Fruit fly (Drosophila melanogaster) whole organism, embryonic: ENCODE data around the gene CG34298.

Source experiments
- Atf3 ChIP-seq: fragments of 200-800 bp; sonication (Bioruptor generic); optimal IDR thresholded peaks from 3 replicates; lab custom pipeline; 2016; ENCODE audit warnings: missing biosample characterization, missing genetic modification characterization
- BEAF-32 ChIP-seq: fragments of 200-800 bp; sonication (Bioruptor generic); optimal IDR thresholded peaks from 3 replicates; lab custom pipeline; 2017; ENCODE audit warnings: missing biosample characterization, missing genetic modification characterization, mild to moderate bottlenecking, moderate library complexity, missing genetic modification reagents
- CG1024 ChIP-seq: fragments of 200-800 bp; sonication (Bioruptor generic); IDR thresholded peaks from 2 replicates; pipeline ENCODE4 v1.3.6; 2022; ENCODE audit warnings: missing biosample characterization, missing genetic modification characterization
- CG10321 ChIP-seq: fragments of 200-800 bp; sonication (Bioruptor generic); IDR thresholded peaks from 2 replicates; pipeline ENCODE4 v1.3.6; 2022; ENCODE audit warnings: missing biosample characterization, missing genetic modification characterization
- CG11398 ChIP-seq: fragments of 200-800 bp; sonication (Bioruptor generic); optimal IDR thresholded peaks from 2 replicates; lab custom pipeline; 2016; ENCODE audit warnings: missing biosample characterization, missing genetic modification characterization
- CG12236 ChIP-seq: fragments of 200-800 bp; sonication (Bioruptor generic); optimal IDR thresholded peaks from 2 replicates; lab custom pipeline; 2016; ENCODE audit warnings: missing biosample characterization, missing genetic modification characterization
- CG13424 ChIP-seq: fragments of 200-800 bp; sonication (Bioruptor generic); optimal IDR thresholded peaks from 2 replicates; lab custom pipeline; 2019; ENCODE audit warnings: missing biosample characterization, mild to moderate bottlenecking, missing genetic modification characterization, moderate library complexity
- CG16815 ChIP-seq: fragments of 200-800 bp; sonication (Bioruptor generic); optimal IDR thresholded peaks from 3 replicates; lab custom pipeline; 2017; ENCODE audit warnings: missing biosample characterization, mild to moderate bottlenecking, missing genetic modification characterization
- CG18619 ChIP-seq: fragments of 200-800 bp; sonication (Bioruptor generic); optimal IDR thresholded peaks from 3 replicates; lab custom pipeline; 2017; ENCODE audit warnings: missing biosample characterization, mild to moderate bottlenecking, missing genetic modification characterization
- CG2120 ChIP-seq: fragments of 200-800 bp; sonication (Bioruptor generic); optimal IDR thresholded peaks from 3 replicates; lab custom pipeline; 2016; ENCODE audit warnings: missing biosample characterization, missing genetic modification characterization
- CG2129 ChIP-seq: fragments of 200-800 bp; sonication (Bioruptor generic); IDR thresholded peaks from 2 replicates; pipeline ENCODE4 v1.3.6; 2022; ENCODE audit warnings: missing biosample characterization, missing genetic modification characterization; ENCODE audit not compliant: partially characterized antibody
- CG2199 ChIP-seq: fragments of 200-800 bp; sonication (Bioruptor generic); IDR thresholded peaks from 3 replicates; pipeline ENCODE4 v1.3.6; 2022; ENCODE audit warnings: missing biosample characterization, missing genetic modification characterization
- CG3065 ChIP-seq: fragments of 200-800 bp; sonication (Bioruptor generic); optimal IDR thresholded peaks from 2 replicates; lab custom pipeline; 2016; ENCODE audit warnings: missing biosample characterization, missing genetic modification characterization
- CG4282 ChIP-seq: fragments of 200-800 bp; sonication (Bioruptor generic); optimal IDR thresholded peaks from 2 replicates; lab custom pipeline; 2016; ENCODE audit warnings: missing biosample characterization, missing genetic modification characterization
- CG4707 ChIP-seq: fragments of 200-800 bp; sonication (Bioruptor generic); optimal IDR thresholded peaks from 2 replicates; lab custom pipeline; 2018; ENCODE audit warnings: missing biosample characterization, mild to moderate bottlenecking, missing genetic modification characterization, moderate library complexity
- CG6175 ChIP-seq: fragments of 200-800 bp; sonication (Bioruptor generic); IDR thresholded peaks from 3 replicates; pipeline ENCODE4 v1.3.6; 2022; ENCODE audit warnings: missing biosample characterization, missing genetic modification characterization
- CG7271 ChIP-seq: fragments of 200-800 bp; sonication (Bioruptor generic); optimal IDR thresholded peaks from 2 replicates; lab custom pipeline; 2018; ENCODE audit warnings: missing biosample characterization, mild to moderate bottlenecking, missing genetic modification characterization, moderate library complexity
- Dfd ChIP-seq, 2 experiments: fragments of >200 bp; optimal IDR thresholded peaks; 2 replicates each; lab custom pipeline; 2017; ENCODE audit warnings: missing biosample characterization in 2 of 2, missing genetic modification characterization in 2 of 2
- Doc2 ChIP-seq: fragments of 200-800 bp; sonication (Bioruptor generic); IDR thresholded peaks from 2 replicates; pipeline ENCODE4 v1.3.6; 2022; ENCODE audit warnings: missing biosample characterization, missing genetic modification characterization
- H2.0 ChIP-seq: fragments of 200-800 bp; sonication (Bioruptor generic); IDR thresholded peaks from 2 replicates; pipeline ENCODE4 v1.3.6; 2022; ENCODE audit warnings: missing biosample characterization, missing genetic modification characterization
- HLH54F ChIP-seq: fragments of 200-800 bp; sonication (Bioruptor generic); optimal IDR thresholded peaks from 3 replicates; lab custom pipeline; 2016; ENCODE audit warnings: missing biosample characterization, missing genetic modification characterization
- Hr3 ChIP-seq: fragments of 200-800 bp; sonication (Bioruptor generic); optimal IDR thresholded peaks from 3 replicates; lab custom pipeline; 2016; ENCODE audit warnings: missing biosample characterization, missing genetic modification characterization
- Lhr ChIP-seq: fragments of 200-800 bp; sonication (Bioruptor generic); optimal IDR thresholded peaks from 3 replicates; lab custom pipeline; 2017; ENCODE audit warnings: mild to moderate bottlenecking, missing biosample characterization, missing genetic modification reagents, missing genetic modification characterization
- Meics ChIP-seq: fragments of 200-800 bp; sonication (Bioruptor generic); optimal IDR thresholded peaks from 2 replicates; lab custom pipeline; 2017; ENCODE audit warnings: missing biosample characterization, mild to moderate bottlenecking, missing genetic modification characterization
- NFAT ChIP-seq: fragments of 200-800 bp; sonication (Bioruptor generic); IDR thresholded peaks from 2 replicates; pipeline ENCODE4 v1.3.6; 2022; ENCODE audit warnings: missing biosample characterization, missing genetic modification characterization
- Neu2 ChIP-seq: fragments of 200-800 bp; sonication (Bioruptor generic); optimal IDR thresholded peaks from 3 replicates; lab custom pipeline; 2016; ENCODE audit warnings: missing biosample characterization, missing genetic modification characterization, borderline replicate concordance
- Sox100B ChIP-seq: fragments of 200-800 bp; sonication (Bioruptor generic); optimal IDR thresholded peaks from 3 replicates; lab custom pipeline; 2018; ENCODE audit warnings: missing biosample characterization, mild to moderate bottlenecking, missing genetic modification characterization
- TFAM ChIP-seq: fragments of 200-800 bp; sonication (Bioruptor generic); optimal IDR thresholded peaks from 2 replicates; lab custom pipeline; 2017; ENCODE audit warnings: missing biosample characterization, missing genetic modification characterization, inconsistent platforms
- cas ChIP-seq: fragments of 200-800 bp; sonication (Bioruptor generic); IDR thresholded peaks from 2 replicates; pipeline ENCODE4 v1.3.6; 2022; ENCODE audit warnings: missing biosample characterization, missing genetic modification characterization
- chm ChIP-seq: fragments of 200-800 bp; sonication (Bioruptor generic); IDR thresholded peaks from 2 replicates; pipeline ENCODE4 v1.3.6; 2022; ENCODE audit warnings: missing biosample characterization, missing genetic modification characterization
- dati ChIP-seq: fragments of 200-800 bp; sonication (Bioruptor generic); IDR thresholded peaks from 2 replicates; pipeline ENCODE4 v1.3.6; 2022; ENCODE audit warnings: missing biosample characterization, missing genetic modification characterization
- disco-r ChIP-seq: fragments of 200-800 bp; sonication (Bioruptor generic); optimal IDR thresholded peaks from 2 replicates; lab custom pipeline; 2016; ENCODE audit warnings: missing biosample characterization, missing genetic modification characterization
- dm ChIP-seq: fragments of 200-800 bp; sonication (Bioruptor generic); optimal IDR thresholded peaks from 3 replicates; lab custom pipeline; 2016; ENCODE audit warnings: missing biosample characterization, missing genetic modification characterization
- ewg ChIP-seq: fragments of 200-800 bp; sonication (Bioruptor generic); optimal IDR thresholded peaks from 3 replicates; lab custom pipeline; 2017; ENCODE audit warnings: mild to moderate bottlenecking, missing biosample characterization, missing genetic modification reagents, missing genetic modification characterization
- fd102C ChIP-seq: fragments of 200-800 bp; sonication (Bioruptor generic); optimal IDR thresholded peaks from 2 replicates; lab custom pipeline; 2018; ENCODE audit warnings: missing biosample characterization, mild to moderate bottlenecking, missing genetic modification characterization, moderate library complexity
- fu2 ChIP-seq: fragments of 200-800 bp; sonication (Bioruptor generic); optimal IDR thresholded peaks from 2 replicates; lab custom pipeline; 2016; ENCODE audit warnings: missing biosample characterization, missing genetic modification characterization
- lab ChIP-seq: fragments of 200-800 bp; sonication (Bioruptor generic); optimal IDR thresholded peaks from 3 replicates; lab custom pipeline; 2017; ENCODE audit warnings: missing biosample characterization, missing genetic modification characterization, mild to moderate bottlenecking, moderate library complexity, missing genetic modification reagents
- mirr ChIP-seq: fragments of 200-800 bp; sonication (Bioruptor generic); optimal IDR thresholded peaks from 3 replicates; lab custom pipeline; 2018; ENCODE audit warnings: missing biosample characterization, mild to moderate bottlenecking, missing genetic modification characterization
- nau ChIP-seq: fragments of 200-800 bp; sonication (Bioruptor generic); optimal IDR thresholded peaks from 3 replicates; lab custom pipeline; 2017; ENCODE audit warnings: missing biosample characterization, mild to moderate bottlenecking, missing genetic modification characterization, missing genetic modification reagents
- p53 ChIP-seq: fragments of 200-800 bp; sonication (Bioruptor generic); optimal IDR thresholded peaks from 2 replicates; lab custom pipeline; 2016; ENCODE audit warnings: missing biosample characterization, missing genetic modification characterization
- repo ChIP-seq: fragments of 200-800 bp; sonication (Bioruptor generic); optimal IDR thresholded peaks from 2 replicates; lab custom pipeline; 2016; ENCODE audit warnings: missing biosample characterization, missing genetic modification characterization
- sim ChIP-seq: fragments of 200-800 bp; sonication (Bioruptor generic); IDR thresholded peaks from 2 replicates; pipeline ENCODE4 v1.3.6; 2022; ENCODE audit warnings: missing biosample characterization, missing genetic modification characterization
- trh ChIP-seq: fragments of 200-800 bp; sonication (Bioruptor generic); optimal IDR thresholded peaks from 2 replicates; lab custom pipeline; 2016; ENCODE audit warnings: missing biosample characterization, missing genetic modification characterization

The CG34298 gene

DNA sequence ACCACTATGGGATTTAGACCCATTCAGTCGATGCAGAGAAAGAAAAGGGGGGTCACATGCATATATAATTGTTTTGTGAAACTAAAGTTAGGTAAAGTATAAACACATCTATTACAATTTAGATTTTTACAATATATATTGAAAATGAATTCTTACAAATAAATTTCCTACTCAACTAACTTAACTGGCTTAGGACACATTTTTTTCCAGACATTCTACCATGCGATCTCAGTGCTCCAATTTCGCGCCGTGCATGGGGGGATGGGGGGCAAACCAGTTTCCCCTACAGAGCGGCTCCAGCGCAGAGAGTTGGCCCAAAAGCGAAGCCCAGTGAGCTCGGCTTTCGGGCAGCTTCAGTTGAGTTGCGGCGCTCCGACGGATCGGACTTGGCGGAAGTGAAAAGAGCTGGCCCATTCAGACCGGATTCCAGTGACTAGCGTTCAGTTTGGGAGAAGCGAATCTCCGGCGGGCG, 16.5 kb upstream of the CG34298 start, which contains the start of gene CG7896 (continued):
- no peak for TF ChIP-seq p53
- TF ChIP-seq CG18619 = peak; percentile 59
- TF ChIP-seq Neu2 (GFP tag; lab: Kevin White, UChicago) = no peak
- TF ChIP-seq Sox100B (GFP tag; lab: Kevin White, UChicago) = peak; percentile 75
- peak; percentile 68 for TF ChIP-seq CG2120 (GFP tag; lab: Kevin White, UChicago)
- peak; percentile 21 for TF ChIP-seq CG16815 (GFP tag; lab: Kevin White, UChicago)
- no peak for TF ChIP-seq dm
- TF ChIP-seq Doc2 (GFP tag; lab: Robert Waterston, UW) = 0 out of 2 replicates have a peak, but pooled peaks have one; percentile 5
- no peak for TF ChIP-seq disco-r
- no peak for TF ChIP-seq Dfd (GFP tag; optimal IDR thresholded peaks at IDR 0.05; lab: Kevin White, UChicago)
- TF ChIP-seq CG13424 (tag; lab: Kevin White, UChicago) = peak; percentile 80
- TF ChIP-seq Atf3 (GFP tag; lab: Kevin White, UChicago) = no peak
- TF ChIP-seq CG11398 (GFP tag; lab: Kevin White, UChicago) = no peak
- TF ChIP-seq fu2 (GFP tag; lab: Kevin White, UChicago) = no peak
- no peak for TF ChIP-seq CG2129 (GFP tag; lab: Robert Waterston, UW)
- 0 out of 2 replicates have a peak, but pooled peaks have one; percentile 14 for TF ChIP-seq cas
- peak; percentile 65 for TF ChIP-seq Hr3 (GFP tag; lab: Kevin White, UChicago)
- peak; percentile 82 for TF ChIP-seq NFAT (GFP tag; lab: Robert Waterston, UW)
- TF ChIP-seq repo = no peak
- no peak for TF ChIP-seq CG3065
- TF ChIP-seq Meics (GFP tag; lab: Kevin White, UChicago) = peak; percentile 69
- no peak for TF ChIP-seq CG12236 (GFP tag; lab: Kevin White, UChicago)
- peak; percentile 1 for TF ChIP-seq HLH54F (GFP tag; lab: Kevin White, UChicago)
- no peak for TF ChIP-seq Lhr (GFP tag; lab: Kevin White, UChicago)
- TF ChIP-seq nau (GFP tag; lab: Kevin White, UChicago) = peak; percentile 38
- no peak for TF ChIP-seq dati
- TF ChIP-seq CG4282 (GFP tag; lab: Kevin White, UChicago) = no peak
- TF ChIP-seq CG10321 (GFP tag; lab: Robert Waterston, UW) = 0 out of 2 replicates have a peak, but pooled peaks have one; percentile 5
- TF ChIP-seq CG1024 = no peak
- TF ChIP-seq sim (GFP tag; lab: Robert Waterston, UW) = no peak
- TF ChIP-seq ewg (GFP tag; lab: Kevin White, UChicago) = peak; percentile 39
- no peak for TF ChIP-seq CG4707 (GFP tag; lab: Kevin White, UChicago)
- TF ChIP-seq mirr (GFP tag; lab: Kevin White, UChicago) = peak; percentile 22
- TF ChIP-seq BEAF-32 (GFP tag; lab: Kevin White, UChicago) = no peak
- TF ChIP-seq trh (GFP tag; lab: Kevin White, UChicago) = no peak
- peak; percentile 71 for TF ChIP-seq H2.0
- TF ChIP-seq CG6175 = peak; percentile 69; the same call in 1 of the 3 replicates
- peak; percentile 77 for TF ChIP-seq lab (GFP tag; lab: Kevin White, UChicago)
- no peak for TF ChIP-seq CG7271 (tag; lab: Kevin White, UChicago)
- TF ChIP-seq TFAM = no peak
- no peak for TF ChIP-seq chm (GFP tag; lab: Robert Waterston, UW)
- no peak for TF ChIP-seq fd102C (GFP tag; lab: Kevin White, UChicago)
- no peak for TF ChIP-seq CG2199 (GFP tag; lab: Robert Waterston, UW)
